Fruit fly (Drosophila melanogaster) whole organism, wandering third instar larva: ENCODE data around the gene CG34149.

Experiments
- Abd-B ChIP-seq: fragments of >200 bp; optimal IDR thresholded peaks from 2 replicates; lab custom pipeline; 2017; ENCODE audit warnings: missing biosample characterization, missing genetic modification characterization
- CG32264 ChIP-seq: fragments of 200-800 bp; sonication (Bioruptor generic); optimal IDR thresholded peaks from 2 replicates; lab custom pipeline; 2016; ENCODE audit warnings: missing biosample characterization, missing genetic modification characterization
- CG9705 ChIP-seq: fragments of 200-800 bp; sonication (Bioruptor generic); optimal IDR thresholded peaks from 2 replicates; lab custom pipeline; 2018; ENCODE audit warnings: missing biosample characterization, mild to moderate bottlenecking, missing genetic modification characterization
- CrebA ChIP-seq: fragments of 200-800 bp; sonication (Bioruptor generic); optimal IDR thresholded peaks from 2 replicates; lab custom pipeline; 2016; ENCODE audit warnings: missing biosample characterization, mild to moderate bottlenecking, missing genetic modification characterization, borderline replicate concordance
- Dfd ChIP-seq: fragments of >200 bp; optimal IDR thresholded peaks from 2 replicates; lab custom pipeline; 2017; ENCODE audit warnings: missing biosample characterization, missing genetic modification characterization
- Dif ChIP-seq: fragments of 200-275, 200-300 bp; sonication (Bioruptor generic); optimal IDR thresholded peaks from 2 replicates; lab custom pipeline; 2018; ENCODE audit warnings: missing biosample characterization, missing genetic modification characterization; ENCODE audit not compliant: partially characterized antibody
- GATAd ChIP-seq: sonication (Bioruptor generic); optimal IDR thresholded peaks from 2 replicates; lab custom pipeline; 2016; ENCODE audit warnings: missing biosample characterization, missing genetic modification characterization
- HLH106 ChIP-seq: fragments of 200-800 bp; optimal IDR thresholded peaks from 3 replicates; lab custom pipeline; 2019; ENCODE audit warnings: missing biosample characterization, mild to moderate bottlenecking, missing genetic modification characterization, moderate library complexity
- Hnf4 ChIP-seq: fragments of 200-800 bp; sonication (Bioruptor generic); optimal IDR thresholded peaks from 2 replicates; lab custom pipeline; 2016; ENCODE audit warnings: missing biosample characterization, mild to moderate bottlenecking, missing genetic modification characterization
- Hr78 ChIP-seq: fragments of >200 bp; optimal IDR thresholded peaks from 2 replicates; lab custom pipeline; 2017; ENCODE audit warnings: missing biosample characterization, missing genetic modification characterization
- Hr83 ChIP-seq: fragments of 200-300 bp; sonication (Bioruptor generic); optimal IDR thresholded peaks from 2 replicates; lab custom pipeline; 2016; ENCODE audit warnings: missing biosample characterization, mild to moderate bottlenecking, missing genetic modification characterization, moderate library complexity; ENCODE audit not compliant: poor library complexity, severe bottlenecking
- Jra ChIP-seq: sonication (Bioruptor generic); optimal IDR thresholded peaks from 2 replicates; lab custom pipeline; 2016; ENCODE audit warnings: missing biosample characterization, missing genetic modification characterization
- Mio ChIP-seq: sonication (Bioruptor generic); optimal IDR thresholded peaks from 2 replicates; lab custom pipeline; 2016; ENCODE audit warnings: missing biosample characterization, missing genetic modification characterization
- Myc ChIP-seq: fragments of >200 bp; optimal IDR thresholded peaks from 2 replicates; lab custom pipeline; 2017
- N ChIP-seq: fragments of >200 bp; optimal IDR thresholded peaks from 2 replicates; lab custom pipeline; 2018; ENCODE audit warnings: missing biosample characterization, missing external identifiers, missing genetic modification characterization
- OdsH ChIP-seq: fragments of 200-800 bp; sonication (Bioruptor generic); optimal IDR thresholded peaks from 2 replicates; lab custom pipeline; 2016; ENCODE audit warnings: missing biosample characterization, mild to moderate bottlenecking, missing genetic modification characterization
- Rel ChIP-seq, 2 experiments: fragments of 200-800 bp; sonication (Bioruptor generic) in 1 of 2; optimal IDR thresholded peaks; 2 replicates in 1 of 2; 3 replicates in 1 of 2; lab custom pipeline; 2016 to 2019; ENCODE audit warnings: mild to moderate bottlenecking in 2 of 2, missing biosample characterization in 2 of 2, missing genetic modification characterization in 2 of 2, moderate library complexity in 1 of 2
- Sp1 ChIP-seq: fragments of 200-800 bp; sonication (Bioruptor generic); optimal IDR thresholded peaks from 3 replicates; lab custom pipeline; 2019; ENCODE audit warnings: missing biosample characterization, mild to moderate bottlenecking, missing genetic modification characterization, moderate library complexity
- Vsx2 ChIP-seq: fragments of 200-300, 225-300 bp; sonication (Bioruptor generic); optimal IDR thresholded peaks from 2 replicates; lab custom pipeline; 2018; ENCODE audit warnings: missing biosample characterization, missing genetic modification characterization; ENCODE audit not compliant: partially characterized antibody
- br ChIP-seq: fragments of 200-800 bp; sonication (Bioruptor generic); optimal IDR thresholded peaks from 2 replicates; lab custom pipeline; 2016; ENCODE audit warnings: missing biosample characterization, missing genetic modification characterization
- brk ChIP-seq: fragments of 200-800 bp; sonication (Bioruptor generic); optimal IDR thresholded peaks from 2 replicates; lab custom pipeline; 2016; ENCODE audit warnings: missing biosample characterization, mild to moderate bottlenecking, missing genetic modification characterization
- dl ChIP-seq, 2 experiments: fragments of 175-275, 200-275 bp in 1 of 2; fragments of 200-275 bp in 1 of 2; sonication (Bioruptor generic); optimal IDR thresholded peaks; lab custom pipeline; 2018; ENCODE audit warnings: mild to moderate bottlenecking in 2 of 2, missing biosample characterization in 2 of 2, missing genetic modification characterization in 2 of 2, moderate library complexity in 2 of 2; ENCODE audit not compliant: partially characterized antibody in 2 of 2, insufficient read depth in 1 of 2
- dmrt93B ChIP-seq: fragments of 200-800 bp; sonication (Bioruptor generic); optimal IDR thresholded peaks from 2 replicates; lab custom pipeline; 2018; ENCODE audit warnings: missing biosample characterization, mild to moderate bottlenecking, missing genetic modification characterization
- dsf ChIP-seq: sonication (Bioruptor generic); optimal IDR thresholded peaks from 2 replicates; lab custom pipeline; 2016; ENCODE audit warnings: missing biosample characterization, missing genetic modification characterization, borderline replicate concordance
- ey ChIP-seq: fragments of 200-800 bp; sonication (Bioruptor generic); optimal IDR thresholded peaks from 2 replicates; lab custom pipeline; 2016; ENCODE audit warnings: missing biosample characterization, missing genetic modification characterization
- foxo ChIP-seq, 2 experiments: fragments of 200-800 bp; sonication (Bioruptor generic); optimal IDR thresholded peaks; 2 replicates in 1 of 2; 3 replicates in 1 of 2; lab custom pipeline; 2016 to 2017; ENCODE audit warnings: missing biosample characterization in 2 of 2, missing genetic modification characterization in 2 of 2
- fru ChIP-seq: fragments of 200-800 bp; sonication (Bioruptor generic); optimal IDR thresholded peaks from 3 replicates; lab custom pipeline; 2016; ENCODE audit warnings: missing biosample characterization, mild to moderate bottlenecking, missing genetic modification characterization
- h ChIP-seq: fragments of 200-800 bp; sonication (Bioruptor generic); optimal IDR thresholded peaks from 3 replicates; lab custom pipeline; 2016; ENCODE audit warnings: missing biosample characterization, mild to moderate bottlenecking, missing genetic modification characterization
- jim ChIP-seq: fragments of 175-275, 200-325 bp; sonication (Bioruptor generic); optimal IDR thresholded peaks from 2 replicates; lab custom pipeline; 2016; ENCODE audit warnings: missing biosample characterization, mild to moderate bottlenecking, missing genetic modification characterization
- lola ChIP-seq: fragments of >200 bp; optimal IDR thresholded peaks from 2 replicates; lab custom pipeline; 2017; ENCODE audit warnings: missing biosample characterization, missing genetic modification characterization
- pan ChIP-seq: fragments of >200 bp; optimal IDR thresholded peaks from 2 replicates; lab custom pipeline; 2017
- psq ChIP-seq: fragments of 200-800 bp; sonication (Bioruptor generic); optimal IDR thresholded peaks from 3 replicates; lab custom pipeline; 2017; ENCODE audit warnings: missing biosample characterization, mild to moderate bottlenecking, missing genetic modification characterization, moderate library complexity
- rgr ChIP-seq: fragments of 200-800 bp; sonication (Bioruptor generic); optimal IDR thresholded peaks from 3 replicates; lab custom pipeline; 2016; ENCODE audit warnings: missing biosample characterization, mild to moderate bottlenecking, missing genetic modification characterization
- sage ChIP-seq: fragments of 200-800 bp; sonication (Bioruptor generic); optimal IDR thresholded peaks from 2 replicates; lab custom pipeline; 2016; ENCODE audit warnings: missing biosample characterization, mild to moderate bottlenecking, missing genetic modification characterization
- sv ChIP-seq: fragments of 200-800 bp; sonication (Bioruptor generic); optimal IDR thresholded peaks from 3 replicates; lab custom pipeline; 2016; ENCODE audit warnings: missing biosample characterization, missing genetic modification characterization
- tai ChIP-seq: sonication (Bioruptor generic); optimal IDR thresholded peaks from 2 replicates; lab custom pipeline; 2016; ENCODE audit warnings: missing biosample characterization, missing genetic modification characterization
- usp ChIP-seq: fragments of >200 bp; optimal IDR thresholded peaks from 2 replicates; lab custom pipeline; 2017; ENCODE audit warnings: missing biosample characterization, missing genetic modification characterization
- woc ChIP-seq: sonication (Bioruptor generic); optimal IDR thresholded peaks from 2 replicates; lab custom pipeline; 2016; ENCODE audit warnings: missing biosample characterization, mild to moderate bottlenecking, missing genetic modification characterization

The CG34149 gene

DNA sequence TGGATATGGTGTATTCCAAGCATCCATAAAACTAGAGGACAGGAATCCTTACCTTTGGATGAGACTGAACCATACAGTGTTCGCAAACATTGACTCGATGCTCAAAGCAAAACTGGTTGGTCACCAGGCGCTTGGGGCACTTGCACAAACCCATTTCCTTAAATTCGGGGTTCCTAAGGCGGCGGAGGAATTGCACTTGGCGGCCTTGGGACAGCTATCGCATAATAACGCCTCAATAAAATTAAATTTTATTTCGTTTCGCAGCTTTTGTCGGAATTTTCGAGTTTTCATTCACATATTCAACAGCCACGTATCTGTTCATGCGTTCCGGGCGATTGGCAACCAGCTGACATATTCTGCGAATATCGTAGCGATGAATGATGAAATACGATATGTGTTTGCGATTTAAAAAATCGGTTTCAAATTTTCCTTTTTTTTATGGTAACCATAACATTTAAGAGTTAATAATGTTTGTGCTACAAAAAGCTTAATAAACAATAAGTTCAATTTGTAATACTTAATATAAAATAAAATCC, 14.2 kb upstream of the CG34149 start, which contains the start of gene CG5382:
CG5382 (minus strand) TSS at position 324 of the 536 bp plus-strand sequence.
- no peak for TF ChIP-seq OdsH (GFP tag; lab: Kevin White, UChicago)
- TF ChIP-seq lola (GFP tag; lab: Kevin White, UChicago): no peak
- no peak for TF ChIP-seq GATAd
- TF ChIP-seq Myc: peak; percentile 48
- no peak for TF ChIP-seq rgr (GFP tag; lab: Kevin White, UChicago)
- peak; percentile 97 for TF ChIP-seq Vsx2
- TF ChIP-seq Dif (GFP tag; lab: Kevin White, UChicago): peak; percentile 85
- peak; percentile 39 for TF ChIP-seq sage (GFP tag; lab: Kevin White, UChicago)

DNA sequence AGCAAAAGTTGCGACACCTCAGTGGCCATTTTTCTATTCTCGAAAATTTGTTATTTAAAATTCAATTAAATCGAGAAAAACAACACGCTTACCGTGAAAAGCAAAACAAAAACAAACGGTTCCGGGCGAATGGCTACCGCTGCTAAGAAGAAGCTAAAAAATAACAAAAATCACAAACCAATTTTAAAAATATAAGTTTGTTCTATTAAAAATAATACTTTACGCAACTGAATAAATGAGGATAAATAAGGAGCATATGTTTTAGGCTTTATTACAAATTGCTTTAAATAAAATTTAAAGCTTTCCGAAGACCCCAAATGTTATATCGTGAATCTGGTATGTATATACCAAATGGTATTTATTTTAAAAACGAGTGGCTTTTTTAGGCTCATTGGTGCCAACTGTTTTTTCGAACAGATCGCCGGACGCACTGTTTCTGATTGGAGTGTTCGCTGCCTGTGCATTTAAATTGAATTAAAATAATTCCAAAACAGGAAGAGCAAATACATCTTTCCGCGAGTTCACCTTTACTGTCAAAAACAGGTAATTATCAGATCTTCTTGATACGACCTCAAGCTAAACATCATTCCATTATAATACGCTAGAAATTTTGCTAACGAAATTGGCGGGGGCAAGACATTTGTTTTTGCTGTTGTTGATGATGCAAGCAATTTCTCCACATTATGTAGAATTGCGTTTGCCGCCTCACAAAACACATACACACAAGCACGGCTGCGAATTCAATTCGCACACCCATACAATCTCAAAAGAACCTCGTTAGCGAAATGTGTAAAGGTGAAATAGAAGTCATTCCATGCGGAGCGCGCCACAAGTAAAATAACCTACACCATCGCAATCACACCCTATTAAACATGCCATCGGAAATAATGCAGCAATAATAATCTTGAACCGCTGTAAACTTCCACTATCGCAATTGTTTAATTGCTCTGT, 12.5 kb upstream of the CG34149 start, which contains the start of the genes Polr3F and PyK:
Polr3F (minus strand) TSS at position 248 of the 951 bp plus-strand sequence.
PyK (plus strand) TSS at position 411 of the 951 bp plus-strand sequence.
- TF ChIP-seq jim (GFP tag; lab: Kevin White, UChicago) (no peak), rgr (GFP tag; lab: Kevin White, UChicago) (peak; percentile 8), CG32264 (GFP tag; lab: Kevin White, UChicago) (no peak), Hnf4 (GFP tag; lab: Kevin White, UChicago) (peak; percentile 37), Rel (GFP tag; optimal IDR thresholded peaks at IDR 0.05; lab: Kevin White, UChicago) (no peak), Rel (tag; optimal IDR thresholded peaks at IDR 0.05; lab: Kevin White, UChicago) (peak; percentile 10), h (peak; percentile 46), Hr78 (GFP tag; lab: Kevin White, UChicago) (no peak), dsf (peak; percentile 53), Dfd (no peak), sage (GFP tag; lab: Kevin White, UChicago) (no peak), dmrt93B (GFP tag; lab: Kevin White, UChicago) (no peak), Myc (peak; percentile 0), N (GFP tag; lab: Kevin White, UChicago) (no peak), HLH106 (tag; lab: Kevin White, UChicago) (peak; percentile 28), lola (GFP tag; lab: Kevin White, UChicago) (no peak), br (no peak), ey (peak; percentile 28), psq (GFP tag; lab: Kevin White, UChicago) (no peak), Sp1 (peak; percentile 31), CrebA (GFP tag; lab: Kevin White, UChicago) (no peak), CG9705 (GFP tag; lab: Kevin White, UChicago) (peak; percentile 12), Dif (GFP tag; lab: Kevin White, UChicago) (no peak), Hr83 (no peak), pan (lab: Kevin White, UChicago) (no peak), fru (no peak), GATAd (no peak), usp (GFP tag; lab: Kevin White, UChicago) (no peak), Abd-B (GFP tag; lab: Kevin White, UChicago) (no peak), foxo (GFP tag; optimal IDR thresholded peaks at IDR 0.05; lab: Kevin White, UChicago) (peak in 1 of 2 experiments; percentile 42), Vsx2 (no peak), Mio (GFP tag; lab: Kevin White, UChicago) (no peak), Jra (peak; percentile 19), brk (GFP tag; lab: Kevin White, UChicago) (no peak), tai (GFP tag; lab: Kevin White, UChicago) (no peak), dl (GFP tag; optimal IDR thresholded peaks at IDR 0.05; lab: Kevin White, UChicago; ENCODE audit: insufficient read depth in 1 of 2, partially characterized antibody in 2 of 2) (no peak), sv (GFP tag; lab: Kevin White, UChicago) (peak; percentile 50), woc (GFP tag; lab: Kevin White, UChicago) (no peak), OdsH (GFP tag; lab: Kevin White, UChicago) (peak; percentile 14)
